Worm (Caenorhabditis elegans) whole organism, L2 larva: ENCODE measurements around the gene nas-8.
A peak's percentile ranks its signal among the peaks of the same experiment; 100 is the strongest.

Source experiments
- C34F6.9 ChIP-seq: fragments of 150-350 bp; optimal IDR thresholded peaks from 2 replicates; lab custom pipeline; 2014; ENCODE audit warnings: missing biosample characterization, missing genetic modification characterization
- F13H6.1 ChIP-seq: sonication (generic microtip); optimal IDR thresholded peaks from 2 replicates; lab custom pipeline; 2016; ENCODE audit warnings: missing genetic modification characterization, missing compliant biosample characterization
- R02D3.7 ChIP-seq: fragments of 150-350 bp; optimal IDR thresholded peaks from 2 replicates; lab custom pipeline; 2014; ENCODE audit warnings: missing biosample characterization, missing genetic modification characterization
- Y55F3AM.14 ChIP-seq: fragments of 200-800 bp; sonication (Bioruptor generic); optimal IDR thresholded peaks from 2 replicates; lab custom pipeline; 2018; ENCODE audit warnings: mild to moderate bottlenecking, missing genetic modification characterization, missing compliant biosample characterization
- aly-2 ChIP-seq: fragments of 150-350 bp; optimal IDR thresholded peaks from 2 replicates; lab custom pipeline; 2014; ENCODE audit warnings: missing biosample characterization, missing genetic modification characterization
- blmp-1 ChIP-seq: sonication (generic microtip); optimal IDR thresholded peaks from 2 replicates; lab custom pipeline; 2017; ENCODE audit warnings: missing genetic modification characterization, mild to moderate bottlenecking, missing compliant biosample characterization, antibody characterized with exemption, moderate library complexity; ENCODE audit not compliant: insufficient read depth
- ceh-16 ChIP-seq: fragments of 150-350 bp; optimal IDR thresholded peaks from 2 replicates; lab custom pipeline; 2014; ENCODE audit warnings: missing biosample characterization, missing genetic modification characterization
- ceh-82 ChIP-seq: fragments of 150-350 bp; optimal IDR thresholded peaks from 2 replicates; lab custom pipeline; 2014; ENCODE audit warnings: missing biosample characterization, missing genetic modification characterization
- crh-2 ChIP-seq: sonication (generic microtip); optimal IDR thresholded peaks from 2 replicates; lab custom pipeline; 2017; ENCODE audit warnings: missing biosample characterization, missing genetic modification characterization
- egl-27 ChIP-seq: sonication (generic microtip); optimal IDR thresholded peaks from 3 replicates; lab custom pipeline; 2017; ENCODE audit warnings: missing biosample characterization, missing genetic modification reagents, missing genetic modification characterization
- elt-3 ChIP-seq: sonication (generic microtip); optimal IDR thresholded peaks from 2 replicates; lab custom pipeline; 2017; ENCODE audit warnings: missing biosample characterization, missing genetic modification characterization
- fos-1 ChIP-seq: fragments of 150-350 bp; optimal IDR thresholded peaks from 2 replicates; lab custom pipeline; 2014; ENCODE audit warnings: missing biosample characterization, missing genetic modification characterization
- lin-11 ChIP-seq: fragments of 150-350 bp; sonication (generic microtip); optimal IDR thresholded peaks from 2 replicates; lab custom pipeline; 2014; ENCODE audit warnings: missing biosample characterization, missing genetic modification characterization, inconsistent platforms, mixed read lengths
- lin-13 ChIP-seq: fragments of 150-350 bp; optimal IDR thresholded peaks from 2 replicates; lab custom pipeline; 2014; ENCODE audit warnings: missing biosample characterization, missing genetic modification reagents, missing genetic modification characterization
- lsy-2 ChIP-seq, 2 experiments: fragments of 150-350 bp in 1 of 2; sonication (generic microtip) in 1 of 2; optimal IDR thresholded peaks; 2 replicates each; lab custom pipeline; 2014 to 2017; ENCODE audit warnings: missing biosample characterization in 2 of 2, missing genetic modification characterization in 2 of 2
- mab-5 ChIP-seq: fragments of 150-350 bp; optimal IDR thresholded peaks from 2 replicates; lab custom pipeline; 2014; ENCODE audit warnings: missing biosample characterization, missing genetic modification characterization
- nhr-10 ChIP-seq: sonication (generic microtip); optimal IDR thresholded peaks from 2 replicates; lab custom pipeline; 2017; ENCODE audit warnings: missing biosample characterization, missing genetic modification characterization
- nhr-129 ChIP-seq: fragments of 150-350 bp; optimal IDR thresholded peaks from 2 replicates; lab custom pipeline; 2014; ENCODE audit warnings: missing biosample characterization, missing genetic modification characterization
- nhr-21 ChIP-seq: fragments of 150-350 bp; optimal IDR thresholded peaks from 2 replicates; lab custom pipeline; 2014; ENCODE audit warnings: missing biosample characterization, missing genetic modification characterization
- nhr-237 ChIP-seq: fragments of 150-350 bp; optimal IDR thresholded peaks from 2 replicates; lab custom pipeline; 2014; ENCODE audit warnings: missing biosample characterization, missing genetic modification characterization
- nhr-25 ChIP-seq: fragments of 150-350 bp; sonication (generic microtip); optimal IDR thresholded peaks from 3 replicates; lab custom pipeline; 2014; ENCODE audit warnings: missing biosample characterization, missing genetic modification characterization
- nhr-6 ChIP-seq: fragments of 150-350 bp; optimal IDR thresholded peaks from 2 replicates; lab custom pipeline; 2014; ENCODE audit warnings: missing biosample characterization, missing genetic modification characterization
- peb-1 ChIP-seq: fragments of 150-350 bp; optimal IDR thresholded peaks from 2 replicates; lab custom pipeline; 2014; ENCODE audit warnings: missing biosample characterization, missing genetic modification characterization
- sem-4 ChIP-seq: fragments of 150-350 bp; optimal IDR thresholded peaks from 2 replicates; lab custom pipeline; 2014; ENCODE audit warnings: missing biosample characterization, missing genetic modification reagents, missing genetic modification characterization
- skn-1 ChIP-seq: sonication (generic microtip); optimal IDR thresholded peaks from 2 replicates; lab custom pipeline; 2017; ENCODE audit warnings: missing biosample characterization, missing genetic modification characterization
- sma-3 ChIP-seq: sonication (generic microtip); optimal IDR thresholded peaks from 2 replicates; lab custom pipeline; 2016; ENCODE audit warnings: missing genetic modification reagents, missing genetic modification characterization, missing compliant biosample characterization
- sma-9 ChIP-seq, 2 experiments: fragments of 150-350 bp in 1 of 2; sonication (generic microtip) in 1 of 2; optimal IDR thresholded peaks; 2 replicates each; lab custom pipeline; 2014 to 2016; ENCODE audit warnings: missing genetic modification characterization in 2 of 2, mild to moderate bottlenecking in 1 of 2, missing biosample characterization in 1 of 2, missing compliant biosample characterization in 1 of 2, missing genetic modification reagents in 1 of 2, moderate library complexity in 1 of 2
- snpc-4 ChIP-seq: fragments of 150-350 bp; optimal IDR thresholded peaks from 2 replicates; lab custom pipeline; 2014; ENCODE audit warnings: missing biosample characterization, missing genetic modification characterization
- unc-39 ChIP-seq: fragments of 150-350 bp; optimal IDR thresholded peaks from 2 replicates; lab custom pipeline; 2014; ENCODE audit warnings: missing biosample characterization, missing genetic modification characterization
- unc-62 ChIP-seq: fragments of 150-350 bp; optimal IDR thresholded peaks from 2 replicates; lab custom pipeline; 2014; ENCODE audit warnings: missing biosample characterization, missing genetic modification reagents, missing genetic modification characterization
- zag-1 ChIP-seq: fragments of 150-350 bp; optimal IDR thresholded peaks from 2 replicates; lab custom pipeline; 2014; ENCODE audit warnings: missing biosample characterization, missing genetic modification characterization
- ztf-11 ChIP-seq: sonication (generic microtip); optimal IDR thresholded peaks from 2 replicates; lab custom pipeline; 2017; ENCODE audit warnings: missing biosample characterization, missing genetic modification characterization
- ztf-4 ChIP-seq: fragments of 150-350 bp; optimal IDR thresholded peaks from 2 replicates; lab custom pipeline; 2014; ENCODE audit warnings: missing biosample characterization, missing genetic modification characterization

The nas-8 gene

DNA sequence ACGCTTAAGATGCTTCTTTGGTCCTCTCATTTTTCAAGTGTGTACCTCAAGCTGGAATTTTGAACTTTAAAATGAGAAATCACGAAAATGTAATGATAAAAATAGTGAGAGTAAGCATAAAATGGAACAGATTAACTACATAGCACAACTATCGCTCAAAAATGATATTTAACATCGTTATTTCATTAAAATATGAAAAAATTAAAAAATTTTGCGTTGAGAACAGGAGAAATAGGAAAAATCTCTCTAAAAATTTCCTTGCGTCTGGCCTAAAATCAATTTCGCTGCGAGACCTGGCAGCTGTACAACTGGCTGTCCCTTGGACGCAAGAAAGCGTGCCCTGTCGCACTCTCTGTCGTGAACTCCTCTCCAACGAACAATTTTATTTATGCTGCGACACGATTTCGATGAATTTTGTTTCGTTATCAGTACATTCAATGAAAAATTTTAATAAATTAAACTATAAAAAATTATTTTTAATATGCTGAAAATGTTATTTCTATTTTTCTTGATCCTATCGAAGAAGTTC is 30.0 kb upstream of the nas-8 start, which contains the start of gene rps-4 (continued):
- TF ChIP-seq sma-9 (GFP tag; optimal IDR thresholded peaks at IDR 0.05; lab: Kevin White, UChicago) (peak; percentile 75), sma-9 (tag; optimal IDR thresholded peaks at IDR 0.05; lab: Kevin White, UChicago) (no peak), sma-3 (GFP tag; lab: Kevin White, UChicago) (peak; percentile 88), skn-1 (peak; percentile 17)

DNA sequence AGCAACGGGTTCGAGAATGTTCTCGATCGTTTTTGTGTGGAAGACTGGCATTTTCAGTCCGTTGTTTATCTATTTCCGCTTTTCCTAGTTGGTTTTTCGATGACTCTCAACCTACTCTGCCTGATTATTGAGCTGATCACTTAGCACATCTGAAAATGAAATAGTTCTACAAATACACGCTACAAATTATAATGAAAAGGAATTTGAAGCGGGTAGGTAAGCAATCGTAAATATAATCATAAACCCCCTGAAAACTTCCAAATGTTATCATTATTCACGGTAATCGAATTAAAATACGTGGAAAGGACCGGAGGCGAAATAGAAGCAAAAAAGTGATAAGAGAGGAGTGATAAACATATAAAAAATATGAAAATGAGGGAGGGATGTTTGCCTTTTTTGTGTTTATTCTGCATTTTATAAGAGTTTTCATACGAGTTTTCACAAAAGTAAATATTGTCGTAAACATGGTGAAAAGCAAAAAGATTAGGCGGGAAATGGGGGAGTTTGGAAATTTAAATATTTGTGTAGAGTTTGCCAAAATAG is 20.4 kb upstream of the nas-8 start, which contains the start of gene deb-1:
deb-1 (minus strand) TSS at position 51 of the 543 bp plus-strand sequence.
- no peak for TF ChIP-seq Y55F3AM.14
- no peak for TF ChIP-seq mab-5 (tag; lab: Kevin White, UChicago)
- TF ChIP-seq peb-1 (tag; lab: Kevin White, UChicago): no peak
- no peak for TF ChIP-seq blmp-1 (tag; lab: Kevin White, UChicago)
- TF ChIP-seq nhr-237 (tag; lab: Kevin White, UChicago): no peak
- no peak for TF ChIP-seq C34F6.9 (tag; lab: Kevin White, UChicago)
- peak; percentile 76 for TF ChIP-seq crh-2 (tag; lab: Kevin White, UChicago)
- peak; percentile 44 for TF ChIP-seq fos-1

- TF ChIP-seq nhr-25: no peak
- peak; percentile 28 for TF ChIP-seq sma-9 (GFP tag; optimal IDR thresholded peaks at IDR 0.05; lab: Kevin White, UChicago)
- TF ChIP-seq sma-9 (tag; optimal IDR thresholded peaks at IDR 0.05; lab: Kevin White, UChicago): no peak
- TF ChIP-seq nhr-21 (tag; lab: Kevin White, UChicago): peak; percentile 25
- no peak for TF ChIP-seq R02D3.7 (tag; lab: Kevin White, UChicago)
- peak; percentile 31 for TF ChIP-seq C34F6.9 (tag; lab: Kevin White, UChicago)
- TF ChIP-seq nhr-129 (tag; lab: Kevin White, UChicago): peak; percentile 25
- TF ChIP-seq unc-39 (tag; lab: Kevin White, UChicago): no peak
- TF ChIP-seq nhr-10 (tag; lab: Kevin White, UChicago): no peak
- TF ChIP-seq elt-3 (tag; lab: Kevin White, UChicago): no peak
- peak in 1 of 2 experiments; percentile 15 for TF ChIP-seq lsy-2 (tag; optimal IDR thresholded peaks at IDR 0.05; lab: Kevin White, UChicago)
- TF ChIP-seq nhr-6 (tag; lab: Kevin White, UChicago): no peak
- no peak for TF ChIP-seq mab-5 (tag; lab: Kevin White, UChicago)
- TF ChIP-seq lin-11 (tag; lab: Kevin White, UChicago): no peak
- peak; percentile 27 for TF ChIP-seq blmp-1 (tag; lab: Kevin White, UChicago)
- TF ChIP-seq F13H6.1 (tag; lab: Kevin White, UChicago): peak; percentile 49
- no peak for TF ChIP-seq lin-13 (GFP tag; lab: Kevin White, UChicago)
These were observed 19.2 kb upstream of the nas-8 start for ce11 chrIV:7095396-7095964.

- TF ChIP-seq zag-1 (tag; lab: Kevin White, UChicago) (no peak), ceh-16 (tag; lab: Kevin White, UChicago) (no peak), ceh-82 (tag; lab: Kevin White, UChicago) (no peak), peb-1 (tag; lab: Kevin White, UChicago) (no peak), sma-9 (GFP tag; optimal IDR thresholded peaks at IDR 0.05; lab: Kevin White, UChicago) (peak; percentile 72), sma-9 (tag; optimal IDR thresholded peaks at IDR 0.05; lab: Kevin White, UChicago) (no peak), lin-13 (GFP tag; lab: Kevin White, UChicago) (no peak), snpc-4 (tag; lab: Kevin White, UChicago) (no peak)
These were observed 18.6 kb upstream of the nas-8 start for ce11 chrIV:7096097-7096496.

DNA sequence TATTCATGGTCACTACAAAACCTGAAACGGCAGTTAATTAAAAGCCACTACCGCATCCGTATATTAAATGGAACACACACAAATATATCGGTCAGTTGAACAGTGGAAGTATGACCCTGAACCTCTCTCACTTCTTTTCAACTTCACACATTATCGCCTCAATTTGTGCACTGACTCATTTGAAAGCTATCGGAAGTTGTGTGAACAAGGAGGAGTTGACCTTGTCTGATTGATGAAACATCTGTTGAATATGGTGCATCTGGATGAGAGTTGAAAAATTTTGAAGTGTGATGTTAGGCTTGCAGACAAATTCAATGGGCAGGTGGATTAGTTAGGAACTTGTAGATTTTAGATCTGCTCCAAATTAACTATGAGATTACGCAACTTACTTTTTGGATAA is 17.2 kb upstream of the nas-8 start:
- TF ChIP-seq F13H6.1 (tag; lab: Kevin White, UChicago): no peak
- no peak for TF ChIP-seq egl-27 (tag; lab: Kevin White, UChicago)
- no peak for TF ChIP-seq ztf-4 (tag; lab: Kevin White, UChicago)
- TF ChIP-seq unc-62 (GFP tag; lab: Kevin White, UChicago): no peak
- TF ChIP-seq skn-1: no peak
- TF ChIP-seq ztf-11 (tag; lab: Kevin White, UChicago): no peak
- no peak for TF ChIP-seq lin-11 (tag; lab: Kevin White, UChicago)
- TF ChIP-seq crh-2 (tag; lab: Kevin White, UChicago): no peak
- TF ChIP-seq nhr-6 (tag; lab: Kevin White, UChicago): no peak
- no peak for TF ChIP-seq aly-2
- TF ChIP-seq sem-4 (tag; lab: Kevin White, UChicago): no peak
- TF ChIP-seq unc-39 (tag; lab: Kevin White, UChicago): no peak
- TF ChIP-seq, all 48 proteins: peak for 0
